Worm (Caenorhabditis elegans) whole organism, young adult: ENCODE results near the gene T24A6.20.

ENCODE experiments used
- T07F8.4 ChIP-seq: sonication (generic microtip); optimal IDR thresholded peaks from 2 replicates; lab custom pipeline; 2016; ENCODE audit warnings: mild to moderate bottlenecking, missing genetic modification characterization, moderate library complexity, missing compliant biosample characterization
- atf-7 ChIP-seq: sonication (generic microtip); optimal IDR thresholded peaks from 2 replicates; lab custom pipeline; 2017; ENCODE audit warnings: mild to moderate bottlenecking, missing genetic modification characterization, missing compliant biosample characterization
- dpl-1 ChIP-seq: fragments of 150-350 bp; optimal IDR thresholded peaks from 2 replicates; lab custom pipeline; 2014; ENCODE audit warnings: missing biosample characterization, missing genetic modification reagents, missing genetic modification characterization
- lin-40 ChIP-seq: sonication (generic microtip); optimal IDR thresholded peaks from 2 replicates; lab custom pipeline; 2016; ENCODE audit warnings: missing genetic modification characterization, mild to moderate bottlenecking, missing compliant biosample characterization, missing genotype, missing genetic modification reagents
- nfya-1 ChIP-seq: sonication (generic microtip); optimal IDR thresholded peaks from 2 replicates; lab custom pipeline; 2017; ENCODE audit warnings: antibody characterized with exemption, missing compliant biosample characterization, missing genetic modification characterization, borderline replicate concordance; ENCODE audit not compliant: insufficient read depth
- rcor-1 ChIP-seq: fragments of 200-800 bp; sonication (Bioruptor generic); IDR thresholded peaks from 2 replicates; pipeline ENCODE4 v1.3.6; 2022; ENCODE audit warnings: missing genetic modification reagents, missing genetic modification characterization, missing compliant biosample characterization
- snpc-3.4 ChIP-seq: sonication (generic microtip); optimal IDR thresholded peaks from 2 replicates; lab custom pipeline; 2017; ENCODE audit warnings: missing genetic modification characterization, mild to moderate bottlenecking, missing compliant biosample characterization, antibody characterized with exemption, moderate library complexity, missing genotype, missing genetic modification reagents
- ztf-18 ChIP-seq: sonication (generic microtip); optimal IDR thresholded peaks from 2 replicates; lab custom pipeline; 2016; ENCODE audit warnings: missing genotype, mild to moderate bottlenecking, missing genetic modification characterization, missing compliant biosample characterization

DNA sequence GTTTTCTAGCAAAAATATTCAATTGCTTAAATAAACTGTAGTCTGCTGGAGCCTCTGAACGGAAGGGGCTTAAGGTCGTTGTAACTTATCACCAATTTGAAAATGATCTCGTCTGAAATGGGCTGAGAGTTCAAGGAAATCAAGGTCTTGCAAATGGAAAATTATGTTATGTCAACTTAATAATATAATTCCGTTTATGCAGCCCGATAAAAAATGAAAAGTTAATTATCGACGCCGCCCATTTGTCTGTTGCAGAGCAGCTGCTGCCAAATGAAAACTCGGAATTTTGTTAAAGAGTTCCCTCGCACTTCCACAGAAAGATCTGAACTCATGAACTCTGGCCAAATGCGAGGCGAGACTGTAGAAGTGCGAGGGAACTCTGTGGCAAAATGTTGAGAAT lies 11.8 kb upstream of the T24A6.20 start, which contains the start of gene srbc-67:
- TF ChIP-seq dpl-1 (no peak), lin-40 (tag; lab: Kevin White, UChicago) (no peak), rcor-1 (GFP tag; lab: Robert Waterston, UW) (no peak), snpc-3.4 (no peak), nfya-1 (tag; lab: Kevin White, UChicago) (no peak), atf-7 (no peak), T07F8.4 (no peak), ztf-18 (tag; lab: Kevin White, UChicago) (no peak)
